Worm (Caenorhabditis elegans) whole organism, mixed stage, embryonic: Measurements from ENCODE around the gene Y62E10A.23.

ENCODE experiments used
- M03D4.4 ChIP-seq: sonication (generic microtip); optimal IDR thresholded peaks from 2 replicates; lab custom pipeline; 2017; ENCODE audit warnings: mild to moderate bottlenecking, missing genetic modification characterization, missing compliant biosample characterization
- bed-3 ChIP-seq: fragments of 200-800 bp; sonication (Bioruptor generic); optimal IDR thresholded peaks from 3 replicates; lab custom pipeline; 2018; ENCODE audit warnings: mild to moderate bottlenecking, missing genetic modification characterization, moderate library complexity, missing compliant biosample characterization
- blmp-1 ChIP-seq: fragments of 150-350 bp; optimal IDR thresholded peaks from 2 replicates; lab custom pipeline; 2014; ENCODE audit warnings: missing biosample characterization, missing genetic modification characterization
- ceh-39 ChIP-seq: fragments of 150-350 bp; optimal IDR thresholded peaks from 2 replicates; lab custom pipeline; 2014; ENCODE audit warnings: missing biosample characterization, missing genetic modification characterization
- ceh-43 ChIP-seq: fragments of 200-800 bp; sonication (Bioruptor generic); optimal IDR thresholded peaks from 2 replicates; lab custom pipeline; 2018; ENCODE audit warnings: mild to moderate bottlenecking, missing genetic modification characterization, moderate library complexity, missing compliant biosample characterization
- ceh-83 ChIP-seq: fragments of 200-800 bp; sonication (Bioruptor generic); optimal IDR thresholded peaks from 2 replicates; lab custom pipeline; 2018; ENCODE audit warnings: mild to moderate bottlenecking, missing genetic modification characterization, missing compliant biosample characterization
- ces-1 ChIP-seq: fragments of 150-350 bp; optimal IDR thresholded peaks from 2 replicates; lab custom pipeline; 2014; ENCODE audit warnings: missing biosample characterization, missing genetic modification reagents, missing genetic modification characterization
- cnd-1 ChIP-seq: fragments of 200-800 bp; sonication (Bioruptor generic); optimal IDR thresholded peaks from 2 replicates; lab custom pipeline; 2018; ENCODE audit warnings: mild to moderate bottlenecking, missing genetic modification characterization, missing compliant biosample characterization
- elt-1 ChIP-seq: sonication (generic microtip); optimal IDR thresholded peaks from 2 replicates; lab custom pipeline; 2017; ENCODE audit warnings: missing genetic modification characterization, mild to moderate bottlenecking, missing compliant biosample characterization, antibody characterized with exemption, moderate library complexity, borderline replicate concordance; ENCODE audit not compliant: insufficient read depth
- elt-3 ChIP-seq: fragments of 150-350 bp; optimal IDR thresholded peaks from 2 replicates; lab custom pipeline; 2014; ENCODE audit warnings: missing biosample characterization, missing genetic modification characterization
- flh-1 ChIP-seq: fragments of 200-800 bp; sonication (Bioruptor generic); optimal IDR thresholded peaks from 2 replicates; lab custom pipeline; 2018; ENCODE audit warnings: mild to moderate bottlenecking, missing genetic modification characterization, moderate library complexity, missing compliant biosample characterization
- hlh-1 ChIP-seq: fragments of 150-350 bp; optimal IDR thresholded peaks from 2 replicates; lab custom pipeline; 2014; ENCODE audit warnings: missing biosample characterization, missing genetic modification reagents, missing genetic modification characterization
- lin-13 ChIP-seq: fragments of 150-350 bp; optimal IDR thresholded peaks from 2 replicates; lab custom pipeline; 2014; ENCODE audit warnings: missing biosample characterization, missing genetic modification characterization
- lin-32 ChIP-seq: fragments of 200-800 bp; sonication (Bioruptor generic); optimal IDR thresholded peaks from 2 replicates; lab custom pipeline; 2018; ENCODE audit warnings: mild to moderate bottlenecking, missing genetic modification characterization, missing compliant biosample characterization
- lsy-2 ChIP-seq: fragments of 150-350 bp; optimal IDR thresholded peaks from 2 replicates; lab custom pipeline; 2014; ENCODE audit warnings: missing biosample characterization, missing genetic modification characterization
- mab-5 ChIP-seq: fragments of 150-350 bp; optimal IDR thresholded peaks from 2 replicates; lab custom pipeline; 2014; ENCODE audit warnings: missing biosample characterization, missing genetic modification characterization
- mep-1 ChIP-seq: fragments of 150-350 bp; optimal IDR thresholded peaks from 2 replicates; lab custom pipeline; 2017; ENCODE audit warnings: missing biosample characterization, missing genetic modification reagents, missing genetic modification characterization, inconsistent platforms
- mls-2 ChIP-seq: sonication (generic microtip); optimal IDR thresholded peaks from 2 replicates; lab custom pipeline; 2016; ENCODE audit warnings: mild to moderate bottlenecking, missing genetic modification characterization, moderate library complexity, missing compliant biosample characterization
- nhr-12 ChIP-seq: fragments of 150-350 bp; optimal IDR thresholded peaks from 2 replicates; lab custom pipeline; 2014; ENCODE audit warnings: missing biosample characterization, missing genetic modification characterization
- nhr-2 ChIP-seq: fragments of 150-350 bp; optimal IDR thresholded peaks from 2 replicates; lab custom pipeline; 2014; ENCODE audit warnings: missing biosample characterization, missing genetic modification characterization
- nhr-237 ChIP-seq: fragments of 150-350 bp; optimal IDR thresholded peaks from 2 replicates; lab custom pipeline; 2014; ENCODE audit warnings: missing biosample characterization, missing genetic modification characterization
- nhr-28 ChIP-seq: fragments of 150-350 bp; optimal IDR thresholded peaks from 2 replicates; lab custom pipeline; 2014; ENCODE audit warnings: missing biosample characterization, missing genetic modification characterization
- nhr-76 ChIP-seq: sonication (generic microtip); optimal IDR thresholded peaks from 2 replicates; lab custom pipeline; 2017; ENCODE audit warnings: missing biosample characterization, missing genetic modification characterization
- pha-4 ChIP-seq: fragments of 150-350 bp; optimal IDR thresholded peaks from 2 replicates; lab custom pipeline; 2018; ENCODE audit warnings: missing biosample characterization, missing genetic modification reagents, missing genetic modification characterization
- sem-2 ChIP-seq: fragments of 200-800 bp; sonication (Bioruptor generic); optimal IDR thresholded peaks from 2 replicates; lab custom pipeline; 2018; ENCODE audit warnings: mild to moderate bottlenecking, missing genetic modification characterization, missing compliant biosample characterization
- snpc-4 ChIP-seq: fragments of 150-350 bp; optimal IDR thresholded peaks from 2 replicates; lab custom pipeline; 2014; ENCODE audit warnings: missing biosample characterization, missing genetic modification characterization
- sptf-1 ChIP-seq: sonication (generic microtip); optimal IDR thresholded peaks from 2 replicates; lab custom pipeline; 2017; ENCODE audit warnings: mild to moderate bottlenecking, missing genetic modification characterization, moderate library complexity, missing compliant biosample characterization
- unc-120 ChIP-seq: sonication (generic microtip); optimal IDR thresholded peaks from 2 replicates; lab custom pipeline; 2017; ENCODE audit warnings: missing genetic modification characterization, missing compliant biosample characterization; ENCODE audit not compliant: poor library complexity, severe bottlenecking
- unc-39 ChIP-seq: fragments of 150-350 bp; optimal IDR thresholded peaks from 2 replicates; lab custom pipeline; 2014; ENCODE audit warnings: missing biosample characterization, missing genetic modification characterization
- zip-8 ChIP-seq: fragments of 150-350 bp; optimal IDR thresholded peaks from 2 replicates; lab custom pipeline; 2014; ENCODE audit warnings: missing biosample characterization, missing genetic modification characterization
- ztf-11 ChIP-seq: fragments of 150-350 bp; optimal IDR thresholded peaks from 2 replicates; lab custom pipeline; 2014; ENCODE audit warnings: missing biosample characterization, missing genetic modification characterization

Gene Y62E10A.23

ce11 chrIV:13386903-13387302 lies 779 bp downstream of the Y62E10A.23 start, which contains the start of gene lsm-3:
Gene lsm-3, plus strand, starts transcription at chrIV:13387203.
- TF ChIP-seq bed-3 (no peak), ceh-83 (GFP tag; lab: Kevin White, UChicago) (no peak), nhr-28 (tag; lab: Kevin White, UChicago) (no peak), M03D4.4 (tag; lab: Kevin White, UChicago) (no peak), nhr-76 (tag; lab: Kevin White, UChicago) (no peak), snpc-4 (tag; lab: Kevin White, UChicago) (no peak), pha-4 (tag; lab: Kevin White, UChicago) (no peak), flh-1 (GFP tag; lab: Kevin White, UChicago) (no peak), ces-1 (GFP tag; lab: Kevin White, UChicago) (no peak), mab-5 (tag; lab: Kevin White, UChicago) (no peak), sem-2 (GFP tag; lab: Kevin White, UChicago) (no peak), blmp-1 (tag; lab: Kevin White, UChicago) (no peak)
- TF ChIP-seq, all 35 proteins: peak for 0

ce11 chrIV:13388779-13389178 lies 2.7 kb downstream of the Y62E10A.23 start:
- TF ChIP-seq nhr-237 (tag; lab: Kevin White, UChicago) (peak; percentile 3), elt-1 (tag; lab: Kevin White, UChicago) (no peak)

ce11 chrIV:13389237-13389636 lies 3.1 kb downstream of the Y62E10A.23 start:
- TF ChIP-seq blmp-1 (tag; lab: Kevin White, UChicago), result no peak
- TF ChIP-seq mls-2, result no peak
- no peak for TF ChIP-seq ceh-83 (GFP tag; lab: Kevin White, UChicago)
- no peak for TF ChIP-seq lin-32 (GFP tag; lab: Kevin White, UChicago)
- no peak for TF ChIP-seq elt-3 (tag; lab: Kevin White, UChicago)
- TF ChIP-seq unc-39 (tag; lab: Kevin White, UChicago), result no peak
- TF ChIP-seq mab-5 (tag; lab: Kevin White, UChicago), result no peak
- no peak for TF ChIP-seq ceh-39 (tag; lab: Kevin White, UChicago)
- TF ChIP-seq sptf-1, result no peak
- no peak for TF ChIP-seq unc-120 (tag; lab: Kevin White, UChicago)
- TF ChIP-seq nhr-12 (tag; lab: Kevin White, UChicago), result no peak
- TF ChIP-seq lsy-2 (tag; lab: Kevin White, UChicago), result no peak
- no peak for TF ChIP-seq ces-1 (GFP tag; lab: Kevin White, UChicago)
- TF ChIP-seq nhr-76 (tag; lab: Kevin White, UChicago), result no peak
- TF ChIP-seq sem-2 (GFP tag; lab: Kevin White, UChicago), result no peak
- no peak for TF ChIP-seq zip-8 (tag; lab: Kevin White, UChicago)
- no peak for TF ChIP-seq bed-3
- no peak for TF ChIP-seq mep-1 (tag; lab: Kevin White, UChicago)

DNA sequence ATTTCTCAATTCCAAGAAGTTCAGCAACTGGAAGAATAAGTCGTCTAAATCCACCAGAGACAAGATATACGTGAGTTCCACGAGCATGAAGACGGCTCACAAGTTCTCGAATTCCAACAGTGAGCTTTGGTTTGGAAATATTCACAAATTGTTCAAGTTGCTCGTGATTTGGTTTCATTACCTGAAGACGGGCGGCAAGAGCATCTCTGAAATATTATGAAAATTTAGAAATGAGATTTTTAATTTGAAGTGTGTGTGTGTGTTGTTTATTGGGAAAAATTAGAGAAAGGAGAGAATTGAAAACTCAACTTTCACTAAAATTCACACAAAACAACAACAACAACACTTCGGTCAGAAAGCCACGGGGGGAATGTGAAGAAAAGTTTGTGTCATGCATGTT lies 4.6 kb downstream of the Y62E10A.23 start:
- TF ChIP-seq ces-1 (GFP tag; lab: Kevin White, UChicago) (no peak), mls-2 (no peak), ceh-43 (GFP tag; lab: Kevin White, UChicago) (no peak), lin-13 (tag; lab: Kevin White, UChicago) (no peak), mab-5 (tag; lab: Kevin White, UChicago) (no peak), ztf-11 (tag; lab: Kevin White, UChicago) (no peak), elt-1 (tag; lab: Kevin White, UChicago) (no peak), ceh-83 (GFP tag; lab: Kevin White, UChicago) (no peak), elt-3 (tag; lab: Kevin White, UChicago) (no peak), nhr-28 (tag; lab: Kevin White, UChicago) (no peak), nhr-76 (tag; lab: Kevin White, UChicago) (no peak), M03D4.4 (tag; lab: Kevin White, UChicago) (no peak), snpc-4 (tag; lab: Kevin White, UChicago) (no peak), nhr-12 (tag; lab: Kevin White, UChicago) (no peak)

DNA sequence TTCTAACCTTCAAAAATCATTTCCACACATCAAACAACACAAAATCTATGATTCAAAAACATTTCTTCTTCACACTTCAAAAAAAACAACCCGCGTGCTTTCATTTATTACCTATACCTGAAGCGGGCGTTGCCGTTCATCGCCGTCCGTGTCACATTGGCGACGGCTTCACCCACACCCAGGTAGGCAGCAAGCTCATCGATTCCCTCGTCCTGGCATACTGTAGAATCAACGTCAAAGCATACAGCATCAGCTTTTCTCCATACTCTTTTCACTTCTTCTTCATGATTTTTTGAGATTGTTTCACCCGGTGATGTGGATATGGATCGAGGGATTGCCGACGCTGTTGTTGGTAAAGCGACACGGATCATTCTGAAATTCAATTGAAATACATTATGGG lies 6.1 kb downstream of the Y62E10A.23 start:
- no peak for TF ChIP-seq snpc-4 (tag; lab: Kevin White, UChicago)
- TF ChIP-seq flh-1 (GFP tag; lab: Kevin White, UChicago), result no peak
- TF ChIP-seq cnd-1, result no peak
- no peak for TF ChIP-seq lsy-2 (tag; lab: Kevin White, UChicago)
- TF ChIP-seq nhr-76 (tag; lab: Kevin White, UChicago), result no peak
- TF ChIP-seq hlh-1 (tag; lab: Kevin White, UChicago), result no peak
- no peak for TF ChIP-seq mab-5 (tag; lab: Kevin White, UChicago)
- no peak for TF ChIP-seq lin-32 (GFP tag; lab: Kevin White, UChicago)
- TF ChIP-seq ceh-43 (GFP tag; lab: Kevin White, UChicago), result no peak
- no peak for TF ChIP-seq nhr-2 (tag; lab: Kevin White, UChicago)
- TF ChIP-seq mls-2, result no peak
